Fruit fly (Drosophila melanogaster) whole organism, embryonic: Measurements from ENCODE around the gene CG31735.
A peak's percentile ranks its signal among the peaks of the same experiment; 100 is the strongest.

Experiments used
- Adf1 ChIP-seq: fragments of 200-800 bp; sonication (Bioruptor generic); IDR thresholded peaks from 2 replicates; pipeline ENCODE4 v1.3.6; 2022; ENCODE audit warnings: missing biosample characterization, missing genetic modification characterization
- Aef1 ChIP-seq: fragments of 200-800 bp; sonication (Bioruptor generic); IDR thresholded peaks from 3 replicates; pipeline ENCODE4 v1.3.6; 2022; ENCODE audit warnings: missing biosample characterization, missing genetic modification characterization
- BEAF-32 ChIP-seq: fragments of 200-800 bp; sonication (Bioruptor generic); optimal IDR thresholded peaks from 3 replicates; lab custom pipeline; 2017; ENCODE audit warnings: missing biosample characterization, missing genetic modification characterization, mild to moderate bottlenecking, moderate library complexity, missing genetic modification reagents
- CG10274 ChIP-seq: fragments of 200-800 bp; sonication (Bioruptor generic); optimal IDR thresholded peaks from 3 replicates; lab custom pipeline; 2017; ENCODE audit warnings: missing biosample characterization, mild to moderate bottlenecking, missing genetic modification characterization
- CG10366 ChIP-seq: fragments of 200-800 bp; sonication (Bioruptor generic); IDR thresholded peaks from 2 replicates; pipeline ENCODE4 v1.3.6; 2022; ENCODE audit warnings: missing biosample characterization, missing genetic modification characterization
- CG10654 ChIP-seq: fragments of 200-800 bp; sonication (Bioruptor generic); optimal IDR thresholded peaks from 2 replicates; lab custom pipeline; 2016; ENCODE audit warnings: missing biosample characterization, missing genetic modification characterization
- CG11085 ChIP-seq: fragments of 200-800 bp; sonication (Bioruptor generic); IDR thresholded peaks from 2 replicates; pipeline ENCODE4 v1.3.6; 2022; ENCODE audit warnings: missing biosample characterization, missing genetic modification characterization
- CG11723 ChIP-seq: fragments of 200-800 bp; sonication (Bioruptor generic); optimal IDR thresholded peaks from 2 replicates; lab custom pipeline; 2017; ENCODE audit warnings: missing biosample characterization, mild to moderate bottlenecking, missing genetic modification characterization
- CG12942 ChIP-seq: fragments of 200-800 bp; sonication (Bioruptor generic); optimal IDR thresholded peaks from 3 replicates; lab custom pipeline; 2016; ENCODE audit warnings: missing biosample characterization, missing genetic modification characterization
- CG14014 ChIP-seq: fragments of 200-800 bp; sonication (Bioruptor generic); IDR thresholded peaks from 2 replicates; pipeline ENCODE4 v1.3.6; 2022; ENCODE audit warnings: missing biosample characterization, missing genetic modification characterization
- CG17186 ChIP-seq: fragments of 200-800 bp; sonication (Bioruptor generic); optimal IDR thresholded peaks from 3 replicates; lab custom pipeline; 2017; ENCODE audit warnings: missing biosample characterization, missing genetic modification reagents, missing genetic modification characterization
- CG17385 ChIP-seq: fragments of 200-800 bp; sonication (Bioruptor generic); optimal IDR thresholded peaks from 3 replicates; lab custom pipeline; 2018; ENCODE audit warnings: missing biosample characterization, mild to moderate bottlenecking, missing genetic modification characterization
- CG1792 ChIP-seq: fragments of 200-800 bp; sonication (Bioruptor generic); optimal IDR thresholded peaks from 2 replicates; lab custom pipeline; 2016; ENCODE audit warnings: missing biosample characterization, missing genetic modification characterization
- CG18764 ChIP-seq: fragments of 200-800 bp; sonication (Bioruptor generic); optimal IDR thresholded peaks from 3 replicates; lab custom pipeline; 2016; ENCODE audit warnings: missing biosample characterization, missing genetic modification characterization
- CG2678 ChIP-seq: fragments of 200-800 bp; sonication (Bioruptor generic); optimal IDR thresholded peaks from 3 replicates; lab custom pipeline; 2019; ENCODE audit warnings: missing biosample characterization, mild to moderate bottlenecking, missing genetic modification characterization, moderate library complexity
- CG31365 ChIP-seq: fragments of 200-800 bp; sonication (Bioruptor generic); optimal IDR thresholded peaks from 2 replicates; lab custom pipeline; 2018; ENCODE audit warnings: missing biosample characterization, mild to moderate bottlenecking, missing genetic modification characterization
- CG4404 ChIP-seq: fragments of 200-800 bp; sonication (Bioruptor generic); IDR thresholded peaks from 2 replicates; pipeline ENCODE4 v1.3.6; 2022; ENCODE audit warnings: missing biosample characterization, missing genetic modification characterization
- CG6272 ChIP-seq: fragments of 200-800 bp; sonication (Bioruptor generic); IDR thresholded peaks from 2 replicates; pipeline ENCODE4 v1.3.6; 2022; ENCODE audit warnings: missing biosample characterization, missing genetic modification characterization
- ERR ChIP-seq: fragments of 200-800 bp; sonication (Bioruptor generic); optimal IDR thresholded peaks from 2 replicates; lab custom pipeline; 2016; ENCODE audit warnings: missing biosample characterization, missing genetic modification characterization
- Elba2 ChIP-seq: fragments of 200-800 bp; sonication (Bioruptor generic); optimal IDR thresholded peaks from 3 replicates; lab custom pipeline; 2016; ENCODE audit warnings: missing biosample characterization, missing genetic modification characterization
- Ets65A ChIP-seq: fragments of 200-800 bp; sonication (Bioruptor generic); peaks from one replicate; lab custom pipeline; 2016; ENCODE audit warnings: missing biosample characterization, missing genetic modification characterization
- Fer2 ChIP-seq: fragments of 200-800 bp; sonication (Bioruptor generic); optimal IDR thresholded peaks from 2 replicates; lab custom pipeline; 2018; ENCODE audit warnings: missing biosample characterization, mild to moderate bottlenecking, missing genetic modification characterization, moderate library complexity
- MTF-1 ChIP-seq: fragments of 200-800 bp; sonication (Bioruptor generic); optimal IDR thresholded peaks from 2 replicates; lab custom pipeline; 2018; ENCODE audit warnings: missing biosample characterization, mild to moderate bottlenecking, missing genetic modification characterization, borderline replicate concordance
- Mrtf ChIP-seq: fragments of 200-800 bp; sonication (Bioruptor generic); IDR thresholded peaks from 3 replicates; pipeline ENCODE4 v1.3.6; 2022; ENCODE audit warnings: missing biosample characterization, missing genetic modification characterization
- Ptx1 ChIP-seq: fragments of 200-800 bp; sonication (Bioruptor generic); IDR thresholded peaks from 2 replicates; pipeline ENCODE4 v1.3.6; 2022; ENCODE audit warnings: missing biosample characterization, missing genetic modification characterization
- Scr ChIP-seq: fragments of 200-800 bp; sonication (Bioruptor generic); IDR thresholded peaks from 2 replicates; pipeline ENCODE4 v1.3.6; 2022; ENCODE audit warnings: missing biosample characterization, missing genetic modification characterization; ENCODE audit not compliant: partially characterized antibody
- Stat92E ChIP-seq, 3 experiments: fragments of >200 bp in 2 of 3; fragments of 200-800 bp in 1 of 3; sonication (Bioruptor generic) in 1 of 3; optimal IDR thresholded peaks; 2 replicates each; lab custom pipeline; 2017 to 2019; ENCODE audit warnings: missing biosample characterization in 3 of 3, missing genetic modification characterization in 3 of 3, mild to moderate bottlenecking in 1 of 3, moderate library complexity in 1 of 3
- ap ChIP-seq: fragments of 200-800 bp; sonication (Bioruptor generic); IDR thresholded peaks from 2 replicates; pipeline ENCODE4 v1.3.6; 2022; ENCODE audit warnings: missing biosample characterization, missing genetic modification characterization
- br ChIP-seq: fragments of >200 bp; optimal IDR thresholded peaks from 2 replicates; lab custom pipeline; 2017
- caup ChIP-seq: fragments of 200-800 bp; sonication (Bioruptor generic); optimal IDR thresholded peaks from 3 replicates; lab custom pipeline; 2017; ENCODE audit warnings: missing biosample characterization, mild to moderate bottlenecking, missing genetic modification characterization, moderate library complexity; ENCODE audit not compliant: severe bottlenecking
- crol ChIP-seq: fragments of 200-800 bp; sonication (Bioruptor generic); IDR thresholded peaks from 2 replicates; pipeline ENCODE4 v1.3.6; 2022; ENCODE audit warnings: missing biosample characterization, missing genetic modification characterization
- dimm ChIP-seq: fragments of 200-800 bp; sonication (Bioruptor generic); IDR thresholded peaks from 2 replicates; pipeline ENCODE4 v1.3.6; 2022; ENCODE audit warnings: missing biosample characterization, missing genetic modification characterization
- esg ChIP-seq: fragments of 200-800 bp; sonication (Bioruptor generic); conservative IDR thresholded peaks from 2 replicates; pipeline ENCODE4 v1.3.6; 2022; ENCODE audit warnings: missing biosample characterization, missing genetic modification characterization
- fd102C ChIP-seq: fragments of 200-800 bp; sonication (Bioruptor generic); optimal IDR thresholded peaks from 2 replicates; lab custom pipeline; 2018; ENCODE audit warnings: missing biosample characterization, mild to moderate bottlenecking, missing genetic modification characterization, moderate library complexity
- gem ChIP-seq: fragments of 200-800 bp; sonication (Bioruptor generic); optimal IDR thresholded peaks from 2 replicates; lab custom pipeline; 2019; ENCODE audit warnings: missing biosample characterization, mild to moderate bottlenecking, missing genetic modification characterization, moderate library complexity
- hkb ChIP-seq, 2 experiments: fragments of 200-800 bp in 1 of 2; fragments of >200 bp in 1 of 2; sonication (Bioruptor generic) in 1 of 2; IDR thresholded peaks in 1 of 2; optimal IDR thresholded peaks in 1 of 2; 2 replicates each; pipeline versions ENCODE4 v1.3.6 to Lab custom; 2017 to 2022; ENCODE audit warnings: missing biosample characterization in 1 of 2, missing genetic modification characterization in 1 of 2
- insv ChIP-seq, 2 experiments: fragments of 200-800 bp; sonication (Bioruptor generic); optimal IDR thresholded peaks; 3 replicates each; lab custom pipeline; 2016 to 2018; ENCODE audit warnings: missing biosample characterization in 2 of 2, missing genetic modification characterization in 2 of 2
- kay ChIP-seq: fragments of 200-800 bp; sonication (Bioruptor generic); optimal IDR thresholded peaks from 2 replicates; lab custom pipeline; 2016; ENCODE audit warnings: missing biosample characterization, missing genetic modification characterization
- lab ChIP-seq: fragments of 200-800 bp; sonication (Bioruptor generic); optimal IDR thresholded peaks from 3 replicates; lab custom pipeline; 2017; ENCODE audit warnings: missing biosample characterization, missing genetic modification characterization, mild to moderate bottlenecking, moderate library complexity, missing genetic modification reagents
- prd ChIP-seq, 3 experiments: fragments of >200 bp in 2 of 3; fragments of 200-800 bp in 1 of 3; sonication (Bioruptor generic) in 1 of 3; optimal IDR thresholded peaks in 2 of 3; IDR thresholded peaks in 1 of 3; 2 replicates in 2 of 3; 3 replicates in 1 of 3; pipeline versions ENCODE4 v1.3.6 to Lab custom; 2017 to 2022; ENCODE audit warnings: missing biosample characterization in 1 of 3, missing genetic modification characterization in 1 of 3
- repo ChIP-seq: fragments of 200-800 bp; sonication (Bioruptor generic); optimal IDR thresholded peaks from 2 replicates; lab custom pipeline; 2016; ENCODE audit warnings: missing biosample characterization, missing genetic modification characterization
- sens-2 ChIP-seq: fragments of 200-800 bp; sonication (Bioruptor generic); IDR thresholded peaks from 2 replicates; pipeline ENCODE4 v1.3.6; 2022; ENCODE audit warnings: missing biosample characterization, missing genetic modification characterization
- seq ChIP-seq: fragments of 200-800 bp; sonication (Bioruptor generic); IDR thresholded peaks from 2 replicates; pipeline ENCODE4 v1.3.6; 2022; ENCODE audit warnings: missing biosample characterization, missing genetic modification characterization
- sim ChIP-seq: fragments of 200-800 bp; sonication (Bioruptor generic); IDR thresholded peaks from 2 replicates; pipeline ENCODE4 v1.3.6; 2022; ENCODE audit warnings: missing biosample characterization, missing genetic modification characterization
- tgo ChIP-seq: fragments of 200-800 bp; sonication (Bioruptor generic); IDR thresholded peaks from 3 replicates; pipeline ENCODE4 v1.3.6; 2022; ENCODE audit warnings: missing biosample characterization, missing genetic modification characterization
- tna ChIP-seq: fragments of 200-800 bp; sonication (Bioruptor generic); IDR thresholded peaks from 2 replicates; pipeline ENCODE4 v1.3.6; 2022; ENCODE audit warnings: missing biosample characterization, missing genetic modification characterization; ENCODE audit not compliant: partially characterized antibody
- ttk ChIP-seq: fragments of 200-800 bp; sonication (Bioruptor generic); IDR thresholded peaks from 2 replicates; pipeline ENCODE4 v2.1.2; 2022; ENCODE audit warnings: missing biosample characterization, missing genetic modification characterization
- unpg ChIP-seq: fragments of 200-800 bp; sonication (Bioruptor generic); optimal IDR thresholded peaks from 3 replicates; lab custom pipeline; 2018; ENCODE audit warnings: missing biosample characterization, mild to moderate bottlenecking, missing genetic modification characterization, moderate library complexity
- usp ChIP-seq: fragments of >200 bp; optimal IDR thresholded peaks from 2 replicates; lab custom pipeline; 2017; ENCODE audit warnings: missing biosample characterization, missing genetic modification characterization

The CG31735 gene

DNA sequence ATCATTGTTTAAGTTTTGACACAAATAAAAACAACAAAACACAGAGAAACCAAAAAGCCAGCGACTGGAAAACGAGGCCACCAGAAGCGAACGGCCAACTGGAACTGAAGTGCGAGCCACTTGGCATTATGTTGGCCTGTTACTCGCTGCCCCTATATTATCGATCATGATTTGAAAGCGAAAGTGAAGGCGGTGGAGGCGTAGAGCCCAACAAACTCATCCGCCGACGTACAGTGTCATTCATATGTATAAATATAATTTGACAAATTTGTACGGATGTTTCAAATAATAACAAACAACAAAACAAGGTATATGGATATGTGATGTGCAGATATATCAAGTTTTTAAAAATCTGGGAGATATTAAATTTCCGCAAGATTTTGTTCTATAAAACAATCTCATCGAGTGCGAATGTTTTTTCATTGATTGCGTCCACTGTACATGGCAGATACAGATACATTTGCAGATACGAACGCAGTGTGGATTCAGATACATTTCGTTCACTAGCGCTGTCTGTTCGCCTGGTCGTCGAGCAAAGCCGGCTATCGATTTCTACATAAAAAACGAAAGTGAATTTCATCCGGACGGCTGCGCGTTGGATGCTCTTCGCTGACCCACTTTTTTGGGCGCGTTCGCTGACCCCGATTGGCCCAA, 15.8 kb downstream of the CG31735 start (continued):
- TF ChIP-seq gem (tag; lab: Kevin White, UChicago) (peak; percentile 98), CG31365 (peak; percentile 80), Elba2 (peak; percentile 51), CG17385 (GFP tag; lab: Kevin White, UChicago) (peak; percentile 94), MTF-1 (GFP tag; lab: Kevin White, UChicago) (peak; percentile 67), prd (optimal IDR thresholded peaks at IDR 0.05; lab: Kevin White, UChicago) (no peak), prd (GFP tag; IDR thresholded peaks at IDR 0.05; lab: Robert Waterston, UW) (peak; percentile 96), unpg (GFP tag; lab: Kevin White, UChicago) (peak; percentile 98), sim (GFP tag; lab: Robert Waterston, UW) (peak; percentile 91), seq (GFP tag; lab: Robert Waterston, UW) (peak; percentile 98), Adf1 (peak; percentile 77), CG18764 (peak; percentile 90), ERR (peak; percentile 87), Ets65A (GFP tag; lab: Kevin White, UChicago) (peak; percentile 99), CG2678 (peak; percentile 97), CG11723 (GFP tag; lab: Kevin White, UChicago) (peak; percentile 92), lab (GFP tag; lab: Kevin White, UChicago) (peak; percentile 95), CG12942 (GFP tag; lab: Kevin White, UChicago) (peak; percentile 91), CG10274 (GFP tag; lab: Kevin White, UChicago) (peak; percentile 87), CG10366 (GFP tag; lab: Robert Waterston, UW) (peak; percentile 97), hkb (optimal IDR thresholded peaks at IDR 0.05; lab: Kevin White, UChicago) (no peak), hkb (GFP tag; IDR thresholded peaks at IDR 0.05; lab: Robert Waterston, UW) (peak; percentile 98), repo (peak; percentile 95), Scr (GFP tag; lab: Robert Waterston, UW) (0 out of 2 replicates have a peak, but pooled peaks have one; percentile 14), fd102C (GFP tag; lab: Kevin White, UChicago) (no peak), BEAF-32 (GFP tag; lab: Kevin White, UChicago) (peak; percentile 15), kay (GFP tag; lab: Kevin White, UChicago) (peak; percentile 94), CG1792 (peak; percentile 93), Fer2 (tag; lab: Kevin White, UChicago) (peak; percentile 87), CG6272 (peak; percentile 92), insv (GFP tag; optimal IDR thresholded peaks at IDR 0.05; lab: Kevin White, UChicago) (peak; percentile 62 to 64), Stat92E (GFP tag; optimal IDR thresholded peaks at IDR 0.05; lab: Kevin White, UChicago) (peak in 1 of 3 experiments; percentile 82), br (lab: Kevin White, UChicago) (no peak), esg (GFP tag; lab: Robert Waterston, UW) (peak; percentile 96), Aef1 (GFP tag; lab: Robert Waterston, UW) (peak; percentile 92), ap (GFP tag; lab: Robert Waterston, UW) (peak; percentile 92), caup (GFP tag; lab: Kevin White, UChicago) (peak; percentile 89), CG4404 (GFP tag; lab: Robert Waterston, UW) (peak; percentile 87), CG10654 (GFP tag; lab: Kevin White, UChicago) (peak; percentile 92), ttk (GFP tag; lab: Robert Waterston, UW) (peak; percentile 92), CG14014 (GFP tag; lab: Robert Waterston, UW) (peak; percentile 93), usp (GFP tag; lab: Kevin White, UChicago) (no peak), sens-2 (GFP tag; lab: Robert Waterston, UW) (peak; percentile 87), CG17186 (peak; percentile 80), Ptx1 (GFP tag; lab: Robert Waterston, UW) (peak; percentile 97), crol (GFP tag; lab: Robert Waterston, UW) (peak; percentile 8; the same call in 1 of the 2 replicates), Mrtf (GFP tag; lab: Robert Waterston, UW) (peak; percentile 93), CG11085 (GFP tag; lab: Robert Waterston, UW) (peak; percentile 84), tna (no peak; the same call in 1 of the 2 replicates), tgo (GFP tag; lab: Robert Waterston, UW) (peak; percentile 96), dimm (GFP tag; lab: Robert Waterston, UW) (peak; percentile 87)
